Fruit fly (Drosophila melanogaster) whole organism, adult: ENCODE measurements around the gene obe.

Source experiments
- CG11617 ChIP-seq: fragments of 200-800 bp; sonication (Bioruptor generic); optimal IDR thresholded peaks from 2 replicates; lab custom pipeline; 2017; ENCODE audit warnings: mild to moderate bottlenecking, missing biosample characterization, missing genetic modification reagents, missing genetic modification characterization
- CG12768 ChIP-seq: fragments of 200-800 bp; sonication (Bioruptor generic); optimal IDR thresholded peaks from 2 replicates; lab custom pipeline; 2017; ENCODE audit warnings: missing biosample characterization, missing genetic modification characterization, mild to moderate bottlenecking, moderate library complexity, missing genetic modification reagents
- CG14711 ChIP-seq: fragments of 200-800 bp; sonication (Bioruptor generic); optimal IDR thresholded peaks from 2 replicates; lab custom pipeline; 2018; ENCODE audit warnings: missing biosample characterization, mild to moderate bottlenecking, missing genetic modification characterization, moderate library complexity
- CG1620 ChIP-seq: fragments of 200-800 bp; sonication (Bioruptor generic); optimal IDR thresholded peaks from 2 replicates; lab custom pipeline; 2016; ENCODE audit warnings: missing biosample characterization, missing genetic modification characterization
- CG33017 ChIP-seq: fragments of 200-800 bp; sonication (Bioruptor generic); optimal IDR thresholded peaks from 2 replicates; lab custom pipeline; 2018; ENCODE audit warnings: missing biosample characterization, mild to moderate bottlenecking, missing genetic modification characterization, moderate library complexity
- CG5204 ChIP-seq: fragments of 200-800 bp; sonication (Bioruptor generic); optimal IDR thresholded peaks from 2 replicates; lab custom pipeline; 2016; ENCODE audit warnings: missing biosample characterization, missing genetic modification characterization
- CG7045 ChIP-seq: fragments of 200-800 bp; sonication (Bioruptor generic); optimal IDR thresholded peaks from 2 replicates; lab custom pipeline; 2017; ENCODE audit warnings: missing biosample characterization, mild to moderate bottlenecking, missing genetic modification characterization
- CG7101 ChIP-seq: fragments of 200-800 bp; sonication (Bioruptor generic); optimal IDR thresholded peaks from 2 replicates; lab custom pipeline; 2018; ENCODE audit warnings: missing biosample characterization, mild to moderate bottlenecking, missing genetic modification characterization, moderate library complexity
- Clk ChIP-seq: fragments of 200-800 bp; sonication (Bioruptor generic); optimal IDR thresholded peaks from 2 replicates; lab custom pipeline; 2017; ENCODE audit warnings: missing biosample characterization, missing genetic modification characterization
- Crg-1 ChIP-seq: fragments of 200-800 bp; sonication (Bioruptor generic); optimal IDR thresholded peaks from 2 replicates; lab custom pipeline; 2016; ENCODE audit warnings: missing biosample characterization, missing genetic modification characterization
- Hr96 ChIP-seq: fragments of 200-800 bp; sonication (Bioruptor generic); optimal IDR thresholded peaks from 2 replicates; lab custom pipeline; 2016; ENCODE audit warnings: missing biosample characterization, missing genetic modification characterization
- Mnt ChIP-seq: fragments of 200-800 bp; sonication (Bioruptor generic); optimal IDR thresholded peaks from 2 replicates; lab custom pipeline; 2016; ENCODE audit warnings: missing biosample characterization, mild to moderate bottlenecking, missing genetic modification characterization
- bab1 ChIP-seq: fragments of 200-800 bp; sonication (Bioruptor generic); optimal IDR thresholded peaks from 3 replicates; lab custom pipeline; 2019; ENCODE audit warnings: missing biosample characterization, mild to moderate bottlenecking, missing genetic modification characterization, moderate library complexity
- cic ChIP-seq: fragments of 200-800 bp; sonication (Bioruptor generic); optimal IDR thresholded peaks from 2 replicates; lab custom pipeline; 2017; ENCODE audit warnings: missing biosample characterization, mild to moderate bottlenecking, missing genetic modification characterization, moderate library complexity
- cnc ChIP-seq, 2 experiments: fragments of >200 bp; optimal IDR thresholded peaks; 2 replicates each; lab custom pipeline; 2017
- kay ChIP-seq: fragments of 200-800 bp; sonication (Bioruptor generic); peaks from one replicate; lab custom pipeline; 2016; ENCODE audit warnings: missing biosample characterization, missing genetic modification characterization, borderline replicate concordance
- ovo ChIP-seq: fragments of 200-800 bp; sonication (Bioruptor generic); optimal IDR thresholded peaks from 2 replicates; lab custom pipeline; 2016; ENCODE audit warnings: missing biosample characterization, missing genetic modification characterization
- pad ChIP-seq: fragments of 200-800 bp; sonication (Bioruptor generic); optimal IDR thresholded peaks from 3 replicates; lab custom pipeline; 2017; ENCODE audit warnings: missing biosample characterization, missing genetic modification characterization, mild to moderate bottlenecking, moderate library complexity, missing genetic modification reagents
- tj ChIP-seq: fragments of 200-800 bp; sonication (Bioruptor generic); optimal IDR thresholded peaks from 3 replicates; lab custom pipeline; 2017; ENCODE audit warnings: missing biosample characterization, mild to moderate bottlenecking, missing genetic modification characterization, moderate library complexity
- toe ChIP-seq: fragments of 200-800 bp; sonication (Bioruptor generic); optimal IDR thresholded peaks from 2 replicates; lab custom pipeline; 2016; ENCODE audit warnings: missing biosample characterization, missing genetic modification characterization

Gene obe

dm6 chr3R:15485866-15486265 lies at the start of gene obe:
Gene obe, plus strand, starts transcription at chr3R:15486050.
- TF ChIP-seq CG12768 (GFP tag; lab: Kevin White, UChicago) (no peak), Hr96 (GFP tag; lab: Kevin White, UChicago) (no peak), bab1 (GFP tag; lab: Kevin White, UChicago) (peak; percentile 19), CG11617 (no peak)

dm6 chr3R:15436799-15437198 lies 49.1 kb upstream of the obe start:
- TF ChIP-seq CG12768 (GFP tag; lab: Kevin White, UChicago): no peak
- TF ChIP-seq Clk (GFP tag; lab: Kevin White, UChicago): no peak
- TF ChIP-seq CG7045: no peak
- no peak for TF ChIP-seq CG1620 (GFP tag; lab: Kevin White, UChicago)
- no peak for TF ChIP-seq Crg-1 (GFP tag; lab: Kevin White, UChicago)
- no peak for TF ChIP-seq kay (GFP tag; lab: Kevin White, UChicago)
- TF ChIP-seq pad: no peak
- TF ChIP-seq Mnt (GFP tag; lab: Kevin White, UChicago): no peak
- TF ChIP-seq ovo: no peak

- TF ChIP-seq CG1620 (GFP tag; lab: Kevin White, UChicago) (no peak), Hr96 (GFP tag; lab: Kevin White, UChicago) (no peak), CG7045 (no peak), Crg-1 (GFP tag; lab: Kevin White, UChicago) (no peak), ovo (no peak), CG33017 (no peak), Mnt (GFP tag; lab: Kevin White, UChicago) (no peak), toe (GFP tag; lab: Kevin White, UChicago) (no peak), CG5204 (GFP tag; lab: Kevin White, UChicago) (no peak), kay (GFP tag; lab: Kevin White, UChicago) (no peak), pad (no peak), cnc (optimal IDR thresholded peaks at IDR 0.05; lab: Kevin White, UChicago) (no peak), CG14711 (tag; lab: Kevin White, UChicago) (no peak), bab1 (GFP tag; lab: Kevin White, UChicago) (no peak), CG7101 (no peak), Clk (GFP tag; lab: Kevin White, UChicago) (no peak), cic (GFP tag; lab: Kevin White, UChicago) (no peak), tj (GFP tag; lab: Kevin White, UChicago) (no peak)
Observed at dm6 chr3R:15437458-15438414, 48.1 kb upstream of the obe start.

- TF ChIP-seq CG5204 (GFP tag; lab: Kevin White, UChicago) (no peak), Clk (GFP tag; lab: Kevin White, UChicago) (no peak), CG7045 (no peak), CG14711 (tag; lab: Kevin White, UChicago) (no peak), pad (no peak), CG33017 (no peak), CG7101 (no peak), toe (GFP tag; lab: Kevin White, UChicago) (no peak), cnc (optimal IDR thresholded peaks at IDR 0.05; lab: Kevin White, UChicago) (no peak), CG1620 (GFP tag; lab: Kevin White, UChicago) (no peak), bab1 (GFP tag; lab: Kevin White, UChicago) (no peak), Mnt (GFP tag; lab: Kevin White, UChicago) (no peak), ovo (no peak)
Observed at dm6 chr3R:15439669-15440068, 46.2 kb upstream of the obe start, which contains the start of gene Act88F. Gene Act88F, plus strand, starts transcription at chr3R:15439969.

- TF ChIP-seq cic (GFP tag; lab: Kevin White, UChicago) (peak; percentile 7), CG7101 (no peak)
Observed at dm6 chr3R:15446149-15446548, 39.7 kb upstream of the obe start.

- TF ChIP-seq Clk (GFP tag; lab: Kevin White, UChicago) (no peak), CG14711 (tag; lab: Kevin White, UChicago) (no peak), CG7101 (no peak), toe (GFP tag; lab: Kevin White, UChicago) (no peak), CG5204 (GFP tag; lab: Kevin White, UChicago) (no peak), Mnt (GFP tag; lab: Kevin White, UChicago) (no peak), tj (GFP tag; lab: Kevin White, UChicago) (no peak), CG12768 (GFP tag; lab: Kevin White, UChicago) (no peak), bab1 (GFP tag; lab: Kevin White, UChicago) (no peak), kay (GFP tag; lab: Kevin White, UChicago) (no peak), cnc (optimal IDR thresholded peaks at IDR 0.05; lab: Kevin White, UChicago) (no peak), cic (GFP tag; lab: Kevin White, UChicago) (no peak), Crg-1 (GFP tag; lab: Kevin White, UChicago) (no peak), CG7045 (no peak), CG11617 (no peak)
Observed at dm6 chr3R:15447791-15448190, 38.1 kb upstream of the obe start.
